Worm (Caenorhabditis elegans) whole organism, L4 larva: ENCODE data around the gene ptrn-1.

Experiments used
- F26F4.8 ChIP-seq: fragments of 200-800 bp; sonication (Bioruptor generic); conservative IDR thresholded peaks from 2 replicates; pipeline ENCODE4 v1.3.6; 2022; ENCODE audit warnings: missing genetic modification characterization, missing compliant biosample characterization
- F49E8.2 ChIP-seq: sonication (generic microtip); optimal IDR thresholded peaks from 2 replicates; lab custom pipeline; 2016; ENCODE audit warnings: missing compliant biosample characterization, mild to moderate bottlenecking, missing genetic modification characterization, borderline replicate concordance
- R02D3.7 ChIP-seq: fragments of 150-350 bp; sonication (generic microtip); optimal IDR thresholded peaks from 3 replicates; lab custom pipeline; 2014; ENCODE audit warnings: missing biosample characterization, missing genetic modification characterization
- T20F7.1 ChIP-seq: fragments of 200-800 bp; sonication (Bioruptor generic); optimal IDR thresholded peaks from 2 replicates; lab custom pipeline; 2018; ENCODE audit warnings: mild to moderate bottlenecking, missing genetic modification characterization, missing compliant biosample characterization
- Y48G9A.11 ChIP-seq: fragments of 200-800 bp; sonication (Bioruptor generic); IDR thresholded peaks from 2 replicates; pipeline ENCODE4 v1.3.6; 2022; ENCODE audit warnings: missing genetic modification reagents, missing genetic modification characterization, missing compliant biosample characterization
- arid-1 ChIP-seq: fragments of 200-800 bp; sonication (Bioruptor generic); conservative IDR thresholded peaks from 2 replicates; pipeline ENCODE4 v1.3.6; 2022; ENCODE audit warnings: missing genetic modification reagents, missing genetic modification characterization, missing compliant biosample characterization
- ceh-32 ChIP-seq: sonication (generic microtip); optimal IDR thresholded peaks from 2 replicates; lab custom pipeline; 2016; ENCODE audit warnings: mild to moderate bottlenecking, missing genetic modification characterization, missing compliant biosample characterization; ENCODE audit not compliant: poor library complexity
- ces-1 ChIP-seq: fragments of 150-350 bp; sonication (generic microtip); optimal IDR thresholded peaks from 4 replicates; lab custom pipeline; 2014; ENCODE audit warnings: missing biosample characterization, missing genetic modification reagents, missing genetic modification characterization
- cey-2 ChIP-seq: sonication (generic microtip); optimal IDR thresholded peaks from 3 replicates; lab custom pipeline; 2017; ENCODE audit warnings: missing genetic modification characterization, mild to moderate bottlenecking, missing compliant biosample characterization, antibody characterized with exemption, borderline replicate concordance; ENCODE audit not compliant: insufficient read depth
- daf-16 ChIP-seq, 3 experiments: sonication (generic microtip); optimal IDR thresholded peaks; 2 replicates each; lab custom pipeline; 2016 to 2017; ENCODE audit warnings: missing genetic modification characterization in 3 of 3, missing genetic modification reagents in 3 of 3, mild to moderate bottlenecking in 2 of 3, missing compliant biosample characterization in 2 of 3, missing biosample characterization in 1 of 3, moderate library complexity in 1 of 3
- daf-19 ChIP-seq: fragments of 200-800 bp; sonication (Bioruptor generic); conservative IDR thresholded peaks from 2 replicates; pipeline ENCODE4 v1.3.6; 2022; ENCODE audit warnings: missing genetic modification characterization, missing compliant biosample characterization
- daf-8 ChIP-seq: fragments of 200-800 bp; sonication (Bioruptor generic); IDR thresholded peaks from 2 replicates; pipeline ENCODE4 v1.3.6; 2022; ENCODE audit warnings: missing genetic modification characterization, missing compliant biosample characterization
- dmd-9 ChIP-seq: fragments of 200-800 bp; sonication (Bioruptor generic); IDR thresholded peaks from 2 replicates; pipeline ENCODE4 v1.3.6; 2022; ENCODE audit warnings: missing genetic modification reagents, missing genetic modification characterization, missing compliant biosample characterization
- egl-43 ChIP-seq: fragments of 200-800 bp; sonication (Bioruptor generic); IDR thresholded peaks from 2 replicates; pipeline ENCODE4 v1.3.6; 2022; ENCODE audit warnings: missing genetic modification reagents, missing genetic modification characterization, missing compliant biosample characterization
- fos-1 ChIP-seq: fragments of 150-350 bp; optimal IDR thresholded peaks from 2 replicates; lab custom pipeline; 2014; ENCODE audit warnings: missing biosample characterization, missing genetic modification characterization
- hif-1 ChIP-seq, 2 experiments: sonication (generic microtip); optimal IDR thresholded peaks; 2 replicates each; lab custom pipeline; 2016 to 2017; ENCODE audit warnings: missing compliant biosample characterization in 2 of 2, missing genetic modification characterization in 2 of 2, missing genetic modification reagents in 2 of 2, missing genotype in 2 of 2, mild to moderate bottlenecking in 1 of 2
- hlh-11 ChIP-seq: fragments of 200-800 bp; sonication (Bioruptor generic); optimal IDR thresholded peaks from 2 replicates; lab custom pipeline; 2018; ENCODE audit warnings: mild to moderate bottlenecking, missing genetic modification characterization, missing compliant biosample characterization
- jun-1 ChIP-seq: fragments of 150-350 bp; optimal IDR thresholded peaks from 2 replicates; lab custom pipeline; 2014; ENCODE audit warnings: missing biosample characterization, missing genetic modification reagents, missing genetic modification characterization
- lin-1 ChIP-seq: fragments of 200-800 bp; sonication (Bioruptor generic); IDR thresholded peaks from 2 replicates; pipeline ENCODE4 v1.3.6; 2022; ENCODE audit warnings: missing genetic modification reagents, missing genetic modification characterization, missing compliant biosample characterization
- lin-13 ChIP-seq: fragments of 150-350 bp; optimal IDR thresholded peaks from 2 replicates; lab custom pipeline; 2014; ENCODE audit warnings: missing biosample characterization, missing genetic modification reagents, missing genetic modification characterization
- lin-29 ChIP-seq: fragments of 200-800 bp; sonication (Bioruptor generic); IDR thresholded peaks from 2 replicates; pipeline ENCODE4 v1.3.6; 2022; ENCODE audit warnings: missing genetic modification reagents, missing genetic modification characterization, missing compliant biosample characterization
- lin-38 ChIP-seq: fragments of 200-800 bp; sonication (Bioruptor generic); IDR thresholded peaks from 2 replicates; pipeline ENCODE4 v1.3.6; 2022; ENCODE audit warnings: missing genetic modification reagents, missing genetic modification characterization, missing compliant biosample characterization
- lir-3 ChIP-seq: sonication (generic microtip); optimal IDR thresholded peaks from 2 replicates; lab custom pipeline; 2016; ENCODE audit warnings: mild to moderate bottlenecking, missing genetic modification characterization, missing compliant biosample characterization
- madf-5 ChIP-seq, 2 experiments: fragments of 200-800 bp; sonication (Bioruptor generic); IDR thresholded peaks; 2 replicates each; pipeline ENCODE4 v1.3.6; 2022; ENCODE audit warnings: missing compliant biosample characterization in 2 of 2, missing genetic modification characterization in 2 of 2
- madf-9 ChIP-seq: fragments of 200-800 bp; sonication (Bioruptor generic); conservative IDR thresholded peaks from 2 replicates; pipeline ENCODE4 v1.3.6; 2022; ENCODE audit warnings: missing genetic modification reagents, missing genetic modification characterization, missing compliant biosample characterization
- mdt-29 ChIP-seq: fragments of 200-800 bp; sonication (Bioruptor generic); IDR thresholded peaks from 2 replicates; pipeline ENCODE4 v1.3.6; 2022; ENCODE audit warnings: missing genetic modification reagents, missing genetic modification characterization, missing compliant biosample characterization
- mep-1 ChIP-seq: fragments of 150-350 bp; sonication (generic microtip); optimal IDR thresholded peaks from 3 replicates; lab custom pipeline; 2014; ENCODE audit warnings: missing biosample characterization, missing genetic modification characterization
- mes-2 ChIP-seq: sonication (generic microtip); optimal IDR thresholded peaks from 2 replicates; lab custom pipeline; 2016; ENCODE audit warnings: missing genotype, mild to moderate bottlenecking, missing genetic modification characterization, missing compliant biosample characterization; ENCODE audit not compliant: poor library complexity, severe bottlenecking
- mxl-2 ChIP-seq: fragments of 200-800 bp; sonication (Bioruptor generic); conservative IDR thresholded peaks from 2 replicates; pipeline ENCODE4 v1.3.6; 2022; ENCODE audit warnings: missing genetic modification reagents, missing genetic modification characterization, missing compliant biosample characterization
- nhr-10 ChIP-seq: fragments of 150-350 bp; optimal IDR thresholded peaks from 2 replicates; lab custom pipeline; 2014; ENCODE audit warnings: missing biosample characterization, missing genetic modification characterization
- nhr-111 ChIP-seq: fragments of 200-800 bp; sonication (Bioruptor generic); optimal IDR thresholded peaks from 2 replicates; lab custom pipeline; 2018; ENCODE audit warnings: mild to moderate bottlenecking, missing genetic modification characterization, missing compliant biosample characterization
- nhr-237 ChIP-seq: sonication (generic microtip); optimal IDR thresholded peaks from 2 replicates; lab custom pipeline; 2017; ENCODE audit warnings: missing biosample characterization, missing genetic modification characterization
- nhr-25 ChIP-seq: sonication (generic microtip); optimal IDR thresholded peaks from 2 replicates; lab custom pipeline; 2017; ENCODE audit warnings: missing genetic modification characterization, mild to moderate bottlenecking, missing compliant biosample characterization, antibody characterized with exemption, moderate library complexity, borderline replicate concordance; ENCODE audit not compliant: insufficient read depth
- nhr-41 ChIP-seq: fragments of 200-800 bp; sonication (Bioruptor generic); IDR thresholded peaks from 2 replicates; pipeline ENCODE4 v1.3.6; 2022; ENCODE audit warnings: missing genetic modification reagents, missing genetic modification characterization, missing compliant biosample characterization
- nhr-48 ChIP-seq: sonication (generic microtip); optimal IDR thresholded peaks from 2 replicates; lab custom pipeline; 2016; ENCODE audit warnings: mild to moderate bottlenecking, missing genetic modification characterization, missing compliant biosample characterization
- pha-4 ChIP-seq, 2 experiments: fragments of 150-350 bp in 1 of 2; fragments of 200-800 bp in 1 of 2; sonication (Bioruptor generic) in 1 of 2; IDR thresholded peaks in 1 of 2; optimal IDR thresholded peaks in 1 of 2; 2 replicates each; pipeline versions ENCODE4 v1.3.6 to Lab custom; 2014 to 2022; ENCODE audit warnings: missing genetic modification characterization in 2 of 2, missing genetic modification reagents in 2 of 2, missing biosample characterization in 1 of 2, missing compliant biosample characterization in 1 of 2
- pqm-1 ChIP-seq: sonication (generic microtip); optimal IDR thresholded peaks from 2 replicates; lab custom pipeline; 2017; ENCODE audit warnings: missing biosample characterization, missing genetic modification characterization
- rbr-2 ChIP-seq: sonication (generic microtip); optimal IDR thresholded peaks from 2 replicates; lab custom pipeline; 2016; ENCODE audit warnings: missing genotype, missing genetic modification characterization, missing compliant biosample characterization
- set-16 ChIP-seq: fragments of 200-800 bp; sonication (Bioruptor generic); IDR thresholded peaks from 2 replicates; pipeline ENCODE4 v1.3.6; 2022; ENCODE audit warnings: missing genetic modification reagents, missing genetic modification characterization, missing compliant biosample characterization
- snpc-4 ChIP-seq: fragments of 150-350 bp; optimal IDR thresholded peaks from 2 replicates; lab custom pipeline; 2014; ENCODE audit warnings: missing biosample characterization, missing genetic modification characterization
- spr-3 ChIP-seq: fragments of 200-800 bp; sonication (Bioruptor generic); optimal IDR thresholded peaks from 2 replicates; lab custom pipeline; 2018; ENCODE audit warnings: mild to moderate bottlenecking, missing genetic modification characterization, missing compliant biosample characterization
- unc-39 ChIP-seq: sonication (generic microtip); optimal IDR thresholded peaks from 2 replicates; lab custom pipeline; 2017; ENCODE audit warnings: missing biosample characterization, missing genetic modification characterization
- unc-62 ChIP-seq, 3 experiments: fragments of 150-350 bp in 1 of 3; sonication (generic microtip); optimal IDR thresholded peaks in 2 of 3; peaks in 1 of 3; 1 replicate in 1 of 3; 2 replicates in 2 of 3; lab custom pipeline; 2014 to 2017; ENCODE audit warnings: missing biosample characterization in 3 of 3, missing genetic modification characterization in 3 of 3, missing genetic modification reagents in 3 of 3, missing genotype in 1 of 3
- vab-7 ChIP-seq: fragments of 200-800 bp; sonication (Bioruptor generic); IDR thresholded peaks from 2 replicates; pipeline ENCODE4 v1.3.6; 2022; ENCODE audit warnings: missing genetic modification reagents, missing genetic modification characterization, missing compliant biosample characterization
- zag-1 ChIP-seq: fragments of 150-350 bp; optimal IDR thresholded peaks from 2 replicates; lab custom pipeline; 2014; ENCODE audit warnings: missing biosample characterization, missing genetic modification characterization
- zfp-3 ChIP-seq: fragments of 200-800 bp; sonication (Bioruptor generic); conservative IDR thresholded peaks from 2 replicates; pipeline ENCODE4 v1.3.6; 2022; ENCODE audit warnings: missing genetic modification reagents, missing genetic modification characterization, missing compliant biosample characterization
- zip-11 ChIP-seq: fragments of 200-800 bp; sonication (Bioruptor generic); IDR thresholded peaks from 2 replicates; pipeline ENCODE4 v1.3.6; 2022; ENCODE audit warnings: missing genetic modification characterization, missing compliant biosample characterization
- zip-2 ChIP-seq: fragments of 150-350 bp; optimal IDR thresholded peaks from 2 replicates; lab custom pipeline; 2014; ENCODE audit warnings: missing biosample characterization, missing genetic modification characterization

ptrn-1 gene

ce11 chrX:17063749-17064252 is 33.8 kb upstream of the ptrn-1 start:
- TF ChIP-seq dmd-9 (GFP tag; lab: Robert Waterston, UW): no peak
- 0 out of 2 replicates have a peak, but pooled peaks have one; percentile 8 for TF ChIP-seq set-16 (GFP tag; lab: Robert Waterston, UW)
- TF ChIP-seq rbr-2 (tag; lab: Kevin White, UChicago): no peak
- TF ChIP-seq mes-2 (tag; lab: Kevin White, UChicago): no peak
- no peak for TF ChIP-seq nhr-10 (tag; lab: Kevin White, UChicago)
- peak; percentile 31 for TF ChIP-seq pqm-1 (tag; lab: Kevin White, UChicago)
- peak; percentile 2 for TF ChIP-seq fos-1 (tag; lab: Kevin White, UChicago)
- TF ChIP-seq arid-1 (GFP tag; lab: Robert Waterston, UW): no peak
- TF ChIP-seq daf-16 (GFP tag; optimal IDR thresholded peaks at IDR 0.05; lab: Kevin White, UChicago): no peak
- peak; percentile 94 for TF ChIP-seq daf-16 (tag; optimal IDR thresholded peaks at IDR 0.05; lab: Kevin White, UChicago)
- TF ChIP-seq unc-62 (GFP tag; optimal IDR thresholded peaks at IDR 0.05 in 1 of 2; lab: Kevin White, UChicago): peak in 1 of 2 experiments; percentile 94
- no peak for TF ChIP-seq unc-62 (tag; optimal IDR thresholded peaks at IDR 0.05; lab: Kevin White, UChicago)
- peak in 1 of 2 experiments; percentile 66 for TF ChIP-seq hif-1 (tag; optimal IDR thresholded peaks at IDR 0.05; lab: Kevin White, UChicago)
- no peak for TF ChIP-seq zip-2 (tag; lab: Kevin White, UChicago)
- TF ChIP-seq ceh-32: no peak
- no peak for TF ChIP-seq Y48G9A.11 (GFP tag; lab: Robert Waterston, UW)
- TF ChIP-seq lin-38 (GFP tag; lab: Robert Waterston, UW): no peak
- no peak for TF ChIP-seq R02D3.7 (tag; lab: Kevin White, UChicago)
- no peak for TF ChIP-seq zag-1 (tag; lab: Kevin White, UChicago)
- TF ChIP-seq pha-4 (GFP tag; IDR thresholded peaks at IDR 0.05; lab: Robert Waterston, UW): peak; percentile 53; the same call in 1 of the 2 replicates
- TF ChIP-seq pha-4 (tag; optimal IDR thresholded peaks at IDR 0.05; lab: Kevin White, UChicago): peak; percentile 54
- TF ChIP-seq lin-13 (GFP tag; lab: Kevin White, UChicago): peak; percentile 21
- no peak for TF ChIP-seq zfp-3
- TF ChIP-seq nhr-41: no peak
- no peak for TF ChIP-seq nhr-237 (tag; lab: Kevin White, UChicago)
- TF ChIP-seq zip-11 (GFP tag; lab: Robert Waterston, UW): no peak
- TF ChIP-seq unc-39 (tag; lab: Kevin White, UChicago): no peak
- no peak for TF ChIP-seq nhr-111
- TF ChIP-seq lin-29 (GFP tag; lab: Robert Waterston, UW): peak; percentile 59; the same call in 1 of the 2 replicates
- no peak for TF ChIP-seq F26F4.8 (GFP tag; lab: Robert Waterston, UW)
- TF ChIP-seq nhr-48 (tag; lab: Kevin White, UChicago): peak; percentile 92
- TF ChIP-seq madf-5 (GFP tag; IDR thresholded peaks at IDR 0.05; lab: Robert Waterston, UW): no peak
- no peak for TF ChIP-seq lir-3
- no peak for TF ChIP-seq spr-3
- no peak for TF ChIP-seq ces-1 (GFP tag; lab: Kevin White, UChicago)
- TF ChIP-seq jun-1 (tag; lab: Kevin White, UChicago): peak; percentile 16
- TF ChIP-seq mdt-29: peak; percentile 75
- peak; percentile 84 for TF ChIP-seq cey-2 (tag; lab: Kevin White, UChicago)
- TF ChIP-seq vab-7 (GFP tag; lab: Robert Waterston, UW): no peak
- TF ChIP-seq nhr-25: no peak
- peak; percentile 58 for TF ChIP-seq mep-1 (tag; lab: Kevin White, UChicago)
- peak; percentile 93 for TF ChIP-seq mxl-2
- TF ChIP-seq T20F7.1 (GFP tag; lab: Kevin White, UChicago): peak; percentile 71
- no peak for TF ChIP-seq egl-43 (GFP tag; lab: Robert Waterston, UW)
- TF ChIP-seq hlh-11: peak; percentile 97
- no peak for TF ChIP-seq F49E8.2 (tag; lab: Kevin White, UChicago)
- no peak for TF ChIP-seq snpc-4
- TF ChIP-seq madf-9 (GFP tag; lab: Robert Waterston, UW): peak; percentile 46; the same call in 1 of the 2 replicates
- TF ChIP-seq lin-1 (GFP tag; lab: Robert Waterston, UW): peak; percentile 63
- TF ChIP-seq daf-8 (GFP tag; lab: Robert Waterston, UW): no peak
- TF ChIP-seq daf-19 (GFP tag; lab: Robert Waterston, UW): no peak
